Fruit fly (Drosophila melanogaster): ENCODE data around the gene CG33500.

CG33500 gene

dm6 chr3L:11487327-11487973 is 21.0 kb upstream of the CG33500 start, which contains the start of gene chrb (continued):
- TF ChIP-seq Myb (GFP tag; optimal IDR thresholded peaks at IDR 0.05) = peak; percentile 21

- TF ChIP-seq Dip3 (GFP tag; optimal IDR thresholded peaks at IDR 0.05) = no peak
- peak; percentile 73 for TF ChIP-seq Med (GFP tag)
- TF ChIP-seq CG2199 (GFP tag; IDR thresholded peaks at IDR 0.05) = peak; percentile 55; the same call in 2 of the 3 replicates
- TF ChIP-seq Dbx (GFP tag; IDR thresholded peaks at IDR 0.05) = no peak
- no peak for TF ChIP-seq row (GFP tag; IDR thresholded peaks at IDR 0.05)
- peak; percentile 65 for TF ChIP-seq chm (GFP tag; IDR thresholded peaks at IDR 0.05)
- no peak for TF ChIP-seq Meics (GFP tag; optimal IDR thresholded peaks at IDR 0.05)
- TF ChIP-seq tll (GFP tag; optimal IDR thresholded peaks at IDR 0.05) = no peak
Observed at dm6 chr3L:11488264-11488663, 20.2 kb upstream of the CG33500 start.

- no peak for TF ChIP-seq bsh (GFP tag; optimal IDR thresholded peaks at IDR 0.05)
- no peak for TF ChIP-seq CG30403 (GFP tag; optimal IDR thresholded peaks at IDR 0.05)
- no peak for TF ChIP-seq CG4282 (GFP tag; optimal IDR thresholded peaks at IDR 0.05)
- no peak for TF ChIP-seq CG1832 (GFP tag; optimal IDR thresholded peaks at IDR 0.05)
- no peak for TF ChIP-seq pfk (GFP tag; optimal IDR thresholded peaks at IDR 0.05)
- no peak for TF ChIP-seq Xbp1 (GFP tag; optimal IDR thresholded peaks at IDR 0.05)
- no peak for TF ChIP-seq CG3281 (GFP tag; optimal IDR thresholded peaks at IDR 0.05)
- no peak for TF ChIP-seq ab (GFP tag; optimal IDR thresholded peaks at IDR 0.05)
- no peak for TF ChIP-seq CG4360 (GFP tag; IDR thresholded peaks at IDR 0.05)
- TF ChIP-seq pho (GFP tag; optimal IDR thresholded peaks at IDR 0.05) = no peak
- no peak for TF ChIP-seq CG6791 (GFP tag; IDR thresholded peaks at IDR 0.05; ENCODE audit: partially characterized antibody)
- TF ChIP-seq odd (GFP tag; optimal IDR thresholded peaks at IDR 0.05) = no peak
- no peak for TF ChIP-seq HLHmδ (GFP tag; optimal IDR thresholded peaks at IDR 0.05)
- TF ChIP-seq Bdp1 (GFP tag; optimal IDR thresholded peaks at IDR 0.05) = no peak
- TF ChIP-seq CG15479 (GFP tag; optimal IDR thresholded peaks at IDR 0.05) = peak; percentile 35
- TF ChIP-seq sim (GFP tag; IDR thresholded peaks at IDR 0.05) = no peak
- no peak for TF ChIP-seq Sry-δ (GFP tag; optimal IDR thresholded peaks at IDR 0.05)
- TF ChIP-seq lov (optimal IDR thresholded peaks at IDR 0.05) = no peak
- 0 out of 3 replicates have a peak, but pooled peaks have one; percentile 66 for TF ChIP-seq lov (GFP tag; IDR thresholded peaks at IDR 0.05)
- TF ChIP-seq CG11085 (GFP tag; IDR thresholded peaks at IDR 0.05) = no peak
- TF ChIP-seq CG12942 (GFP tag; optimal IDR thresholded peaks at IDR 0.05) = no peak
- TF ChIP-seq CG2199 (GFP tag; IDR thresholded peaks at IDR 0.05) = no peak
- TF ChIP-seq ci (GFP tag; IDR thresholded peaks at IDR 0.05) = 0 out of 3 replicates have a peak, but pooled peaks have one; percentile 18
- no peak for TF ChIP-seq sug (tag; optimal IDR thresholded peaks at IDR 0.05)
- TF ChIP-seq CG10462 (GFP tag; optimal IDR thresholded peaks at IDR 0.05) = no peak
- TF ChIP-seq Pdp1 (GFP tag; optimal IDR thresholded peaks at IDR 0.05) = peak in 1 of 2 experiments; percentile 24
- no peak for TF ChIP-seq CG17612 (GFP tag; IDR thresholded peaks at IDR 0.05)
- TF ChIP-seq schlank (tag; optimal IDR thresholded peaks at IDR 0.05) = no peak
- no peak for TF ChIP-seq nerfin-2 (GFP tag; IDR thresholded peaks at IDR 0.05; ENCODE audit: partially characterized antibody)
- TF ChIP-seq chm (GFP tag; IDR thresholded peaks at IDR 0.05) = peak; percentile 74; the same call in 1 of the 2 replicates
- no peak for TF ChIP-seq Hr78 (GFP tag; optimal IDR thresholded peaks at IDR 0.05)
- no peak for TF ChIP-seq Ptx1 (GFP tag; IDR thresholded peaks at IDR 0.05)
- no peak for TF ChIP-seq dpn (GFP tag; optimal IDR thresholded peaks at IDR 0.05)
- TF ChIP-seq croc (GFP tag; conservative IDR thresholded peaks at IDR 0.05) = no peak
- TF ChIP-seq H15 (GFP tag; IDR thresholded peaks at IDR 0.05) = 0 out of 3 replicates have a peak, but pooled peaks have one; percentile 20
- no peak for TF ChIP-seq CG7987 (GFP tag; optimal IDR thresholded peaks at IDR 0.05)
- TF ChIP-seq gsb (GFP tag; IDR thresholded peaks at IDR 0.05) = no peak
- no peak for TF ChIP-seq bbx (GFP tag; IDR thresholded peaks at IDR 0.05; ENCODE audit: partially characterized antibody)
- peak; percentile 85 for TF ChIP-seq p53 (GFP tag; optimal IDR thresholded peaks at IDR 0.05)
Observed at dm6 chr3L:11489489-11489888, 18.9 kb upstream of the CG33500 start.

Data from whole organism, embryonic.